Worm (Caenorhabditis elegans): ENCODE measurements around the gene ten-1.

- TF ChIP-seq W03F9.2 (tag; optimal IDR thresholded peaks at IDR 0.05) = no peak
- TF ChIP-seq him-1 (tag; optimal IDR thresholded peaks at IDR 0.05) = no peak
These were observed 38.7 kb downstream of the ten-1 start, which contains the start of gene clec-158 for ce11 chrIII:6859482-6859881.

Measured in whole organism, L4/young adult.